Worm (Caenorhabditis elegans): Measurements from ENCODE around the gene C50C3.5.

The C50C3.5 gene

ce11 chrIII:8132496-8132895 is 46.5 kb upstream of the C50C3.5 start:
- TF ChIP-seq nhr-129 (tag; optimal IDR thresholded peaks at IDR 0.05) (peak; percentile 9), egl-27 (tag; optimal IDR thresholded peaks at IDR 0.05) (no peak), ceh-82 (tag; optimal IDR thresholded peaks at IDR 0.05) (no peak), dmd-4 (tag; optimal IDR thresholded peaks at IDR 0.05) (no peak), alr-1 (tag; optimal IDR thresholded peaks at IDR 0.05) (no peak), mab-5 (tag; optimal IDR thresholded peaks at IDR 0.05) (no peak), lin-39 (tag; optimal IDR thresholded peaks at IDR 0.05) (no peak), peb-1 (tag; optimal IDR thresholded peaks at IDR 0.05) (peak; percentile 10)

- TF ChIP-seq nhr-10 (tag; optimal IDR thresholded peaks at IDR 0.05) (no peak), nhr-11 (tag; optimal IDR thresholded peaks at IDR 0.05) (no peak), fos-1 (tag; optimal IDR thresholded peaks at IDR 0.05) (peak; percentile 6), crh-2 (tag; optimal IDR thresholded peaks at IDR 0.05) (peak; percentile 36), gmeb-1 (tag; optimal IDR thresholded peaks at IDR 0.05) (no peak)
These were observed 45.7 kb upstream of the C50C3.5 start, which contains the start of gene C14B9.2 for ce11 chrIII:8133346-8133745. Gene C14B9.2, plus strand, starts transcription at chrIII:8133665.

- no peak for TF ChIP-seq nhr-10 (tag; optimal IDR thresholded peaks at IDR 0.05)
- TF ChIP-seq blmp-1 (tag; optimal IDR thresholded peaks at IDR 0.05; ENCODE audit: insufficient read depth) = no peak
- no peak for TF ChIP-seq lin-13 (GFP tag; optimal IDR thresholded peaks at IDR 0.05)
- TF ChIP-seq nhr-25 (tag; optimal IDR thresholded peaks at IDR 0.05) = no peak
- TF ChIP-seq lin-11 (tag; optimal IDR thresholded peaks at IDR 0.05) = no peak
- TF ChIP-seq ZK546.5 (tag; optimal IDR thresholded peaks at IDR 0.05) = no peak
- no peak for TF ChIP-seq sem-4 (tag; optimal IDR thresholded peaks at IDR 0.05)
- TF ChIP-seq unc-62 (GFP tag; optimal IDR thresholded peaks at IDR 0.05) = no peak
- no peak for TF ChIP-seq ceh-82 (tag; optimal IDR thresholded peaks at IDR 0.05)
- no peak for TF ChIP-seq aly-2 (tag; optimal IDR thresholded peaks at IDR 0.05)
- TF ChIP-seq alr-1 (tag; optimal IDR thresholded peaks at IDR 0.05) = no peak
- TF ChIP-seq ztf-1 (GFP tag; conservative IDR thresholded peaks at IDR 0.05) = no peak
- no peak for TF ChIP-seq fos-1 (tag; optimal IDR thresholded peaks at IDR 0.05)
- TF ChIP-seq egl-27 (tag; optimal IDR thresholded peaks at IDR 0.05) = no peak
- TF ChIP-seq R02D3.7 (tag; optimal IDR thresholded peaks at IDR 0.05) = no peak
- TF ChIP-seq sma-9 (GFP tag; optimal IDR thresholded peaks at IDR 0.05) = peak; percentile 1
- TF ChIP-seq sma-9 (tag; optimal IDR thresholded peaks at IDR 0.05) = no peak
- TF ChIP-seq lin-39 (tag; optimal IDR thresholded peaks at IDR 0.05) = no peak
- no peak for TF ChIP-seq unc-55 (GFP tag; optimal IDR thresholded peaks at IDR 0.05)
- TF ChIP-seq C34F6.9 (tag; optimal IDR thresholded peaks at IDR 0.05) = no peak
- TF ChIP-seq snpc-4 (tag; optimal IDR thresholded peaks at IDR 0.05) = no peak
- no peak for TF ChIP-seq nhr-6 (tag; optimal IDR thresholded peaks at IDR 0.05)
- no peak for TF ChIP-seq zag-1 (tag; optimal IDR thresholded peaks at IDR 0.05)
- TF ChIP-seq nhr-21 (tag; optimal IDR thresholded peaks at IDR 0.05) = no peak
- no peak for TF ChIP-seq skn-1 (tag; optimal IDR thresholded peaks at IDR 0.05)
- peak; percentile 22 for TF ChIP-seq crh-2 (tag; optimal IDR thresholded peaks at IDR 0.05)
- TF ChIP-seq mbf-1 (tag; optimal IDR thresholded peaks at IDR 0.05) = no peak
- no peak for TF ChIP-seq lsy-2 (tag; optimal IDR thresholded peaks at IDR 0.05)
- TF ChIP-seq ceh-16 (tag; optimal IDR thresholded peaks at IDR 0.05) = no peak
- peak; percentile 14 for TF ChIP-seq nhr-77 (tag; optimal IDR thresholded peaks at IDR 0.05)
- TF ChIP-seq mab-5 (tag; optimal IDR thresholded peaks at IDR 0.05) = no peak
- peak; percentile 50 for TF ChIP-seq nhr-129 (tag; optimal IDR thresholded peaks at IDR 0.05)
- TF ChIP-seq dmd-4 (tag; optimal IDR thresholded peaks at IDR 0.05) = no peak
- TF ChIP-seq F13H6.1 (tag; optimal IDR thresholded peaks at IDR 0.05) = peak; percentile 47
- no peak for TF ChIP-seq nhr-11 (tag; optimal IDR thresholded peaks at IDR 0.05)
- no peak for TF ChIP-seq gmeb-1 (tag; optimal IDR thresholded peaks at IDR 0.05)
- no peak for TF ChIP-seq nhr-12 (tag; optimal IDR thresholded peaks at IDR 0.05)
- TF ChIP-seq peb-1 (tag; optimal IDR thresholded peaks at IDR 0.05) = no peak
- no peak for TF ChIP-seq elt-3 (tag; optimal IDR thresholded peaks at IDR 0.05)
These were observed 42.4 kb upstream of the C50C3.5 start for ce11 chrIII:8136517-8137099.

- TF ChIP-seq nhr-77 (tag; optimal IDR thresholded peaks at IDR 0.05) (no peak), ZK546.5 (tag; optimal IDR thresholded peaks at IDR 0.05) (no peak), zag-1 (tag; optimal IDR thresholded peaks at IDR 0.05) (no peak), unc-39 (tag; optimal IDR thresholded peaks at IDR 0.05) (no peak), nhr-23 (tag; optimal IDR thresholded peaks at IDR 0.05) (no peak), C34F6.9 (tag; optimal IDR thresholded peaks at IDR 0.05) (no peak), F13H6.1 (tag; optimal IDR thresholded peaks at IDR 0.05) (no peak), egl-27 (tag; optimal IDR thresholded peaks at IDR 0.05) (no peak)
These were observed 41.2 kb upstream of the C50C3.5 start, which contains the start of gene hsp-12.2 for ce11 chrIII:8137777-8138176. Gene hsp-12.2, plus strand, starts transcription at chrIII:8138077.
